Fruit fly (Drosophila melanogaster): ENCODE results near the gene Tsp86D.

- no peak for TF ChIP-seq pad (GFP tag; optimal IDR thresholded peaks at IDR 0.05)
- no peak for TF ChIP-seq Mnt (GFP tag; optimal IDR thresholded peaks at IDR 0.05)
- no peak for TF ChIP-seq CG11617 (GFP tag; optimal IDR thresholded peaks at IDR 0.05)
- no peak for TF ChIP-seq cnc (optimal IDR thresholded peaks at IDR 0.05)
- no peak for TF ChIP-seq CG14711 (tag; optimal IDR thresholded peaks at IDR 0.05)
- no peak for TF ChIP-seq CG12768 (GFP tag; optimal IDR thresholded peaks at IDR 0.05)
- no peak for TF ChIP-seq ovo (GFP tag; optimal IDR thresholded peaks at IDR 0.05)
- TF ChIP-seq CG33017 (tag; optimal IDR thresholded peaks at IDR 0.05) = no peak
Observed at dm6 chr3R:10878628-10879027, 10.1 kb downstream of the Tsp86D start.
